Worm (Caenorhabditis elegans) whole organism, early embryonic: ENCODE data around the gene elo-7.

Source experiments
- aly-1 ChIP-seq: sonication (generic microtip); optimal IDR thresholded peaks from 2 replicates; lab custom pipeline; 2016; ENCODE audit warnings: missing genetic modification characterization, missing compliant biosample characterization
- ama-1 ChIP-seq: fragments of 150-350 bp; optimal IDR thresholded peaks from 2 replicates; lab custom pipeline; 2014
- ceh-13 ChIP-seq: fragments of 200-800 bp; sonication (Bioruptor generic); optimal IDR thresholded peaks from 2 replicates; lab custom pipeline; 2018; ENCODE audit warnings: mild to moderate bottlenecking, missing genetic modification characterization, missing compliant biosample characterization
- flt-1 ChIP-seq: fragments of 200-800 bp; sonication (Bioruptor generic); IDR thresholded peaks from 2 replicates; pipeline ENCODE4 v1.3.6; 2022; ENCODE audit warnings: missing genetic modification characterization, missing compliant biosample characterization
- hmbx-1 ChIP-seq: sonication (generic microtip); optimal IDR thresholded peaks from 2 replicates; lab custom pipeline; 2016; ENCODE audit warnings: mild to moderate bottlenecking, missing genetic modification characterization, missing compliant biosample characterization
- tbx-37 ChIP-seq: fragments of 200-800 bp; sonication (Bioruptor generic); conservative IDR thresholded peaks from 2 replicates; pipeline ENCODE4 v1.3.6; 2022; ENCODE audit warnings: missing genetic modification reagents, missing genetic modification characterization, missing compliant biosample characterization

ce11 chrIV:9518608-9519007, 11.1 kb upstream of the elo-7 start, which contains the start of gene nlp-35:
- TF ChIP-seq ceh-13 (GFP tag; lab: Kevin White, UChicago) (no peak), tbx-37 (GFP tag; lab: Robert Waterston, UW) (no peak), ama-1 (lab: Kevin White, UChicago) (no peak), aly-1 (tag; lab: Kevin White, UChicago) (no peak), flt-1 (GFP tag; lab: Robert Waterston, UW) (no peak), hmbx-1 (tag; lab: Kevin White, UChicago) (no peak)
